Worm (Caenorhabditis elegans): ENCODE data around the gene K12H6.12.
A peak's percentile ranks its signal among the peaks of the same experiment; 100 is the strongest.

Gene K12H6.12

ce11 chrII:2826073-2826472 is 18.1 kb downstream of the K12H6.12 start, which contains the start of gene K12H6.5:
TSS of gene K12H6.5 (minus strand) at chrII:2826173.
- TF ChIP-seq ztf-11 (tag; optimal IDR thresholded peaks at IDR 0.05) (no peak), flh-1 (GFP tag; optimal IDR thresholded peaks at IDR 0.05) (no peak), nhr-237 (tag; optimal IDR thresholded peaks at IDR 0.05) (no peak), snpc-4 (tag; optimal IDR thresholded peaks at IDR 0.05) (no peak), mab-5 (tag; optimal IDR thresholded peaks at IDR 0.05) (no peak), ceh-43 (GFP tag; optimal IDR thresholded peaks at IDR 0.05) (no peak)

ce11 chrII:2827859-2828403 is 20.0 kb downstream of the K12H6.12 start, which contains the start of gene K12H6.8:
TSS of gene K12H6.8 (plus strand) at chrII:2827896.
- no peak for TF ChIP-seq ham-2 (GFP tag; optimal IDR thresholded peaks at IDR 0.05)
- no peak for TF ChIP-seq nhr-76 (tag; optimal IDR thresholded peaks at IDR 0.05)

ce11 chrII:2829482-2829881 is 21.5 kb downstream of the K12H6.12 start:
- no peak for TF ChIP-seq drap-1 (GFP tag; optimal IDR thresholded peaks at IDR 0.05)
- TF ChIP-seq M03D4.4 (tag; optimal IDR thresholded peaks at IDR 0.05): no peak
- no peak for TF ChIP-seq ceh-39 (tag; optimal IDR thresholded peaks at IDR 0.05)
- TF ChIP-seq sptf-1 (tag; optimal IDR thresholded peaks at IDR 0.05): no peak
- no peak for TF ChIP-seq nhr-2 (tag; optimal IDR thresholded peaks at IDR 0.05)
- TF ChIP-seq nhr-76 (tag; optimal IDR thresholded peaks at IDR 0.05): no peak
- TF ChIP-seq elt-1 (tag; optimal IDR thresholded peaks at IDR 0.05; ENCODE audit: borderline replicate concordance, insufficient read depth): no peak
- TF ChIP-seq cnd-1 (tag; optimal IDR thresholded peaks at IDR 0.05): no peak
- no peak for TF ChIP-seq lin-32 (GFP tag; optimal IDR thresholded peaks at IDR 0.05)
- no peak for TF ChIP-seq nhr-237 (tag; optimal IDR thresholded peaks at IDR 0.05)
- no peak for TF ChIP-seq bed-3 (GFP tag; optimal IDR thresholded peaks at IDR 0.05)
- TF ChIP-seq hlh-1 (tag; optimal IDR thresholded peaks at IDR 0.05): no peak
- no peak for TF ChIP-seq pha-4 (tag; optimal IDR thresholded peaks at IDR 0.05)
- TF ChIP-seq unc-62 (GFP tag; optimal IDR thresholded peaks at IDR 0.05): no peak
- no peak for TF ChIP-seq tbx-8 (GFP tag; optimal IDR thresholded peaks at IDR 0.05)
- no peak for TF ChIP-seq unc-39 (tag; optimal IDR thresholded peaks at IDR 0.05)
- TF ChIP-seq mab-5 (tag; optimal IDR thresholded peaks at IDR 0.05): no peak

ce11 chrII:2830144-2830543 is 22.2 kb downstream of the K12H6.12 start:
- TF ChIP-seq sem-2 (GFP tag; optimal IDR thresholded peaks at IDR 0.05): no peak
- no peak for TF ChIP-seq unc-39 (tag; optimal IDR thresholded peaks at IDR 0.05)
- peak; percentile 18 for TF ChIP-seq sptf-1 (tag; optimal IDR thresholded peaks at IDR 0.05)
- no peak for TF ChIP-seq flh-1 (GFP tag; optimal IDR thresholded peaks at IDR 0.05)
- no peak for TF ChIP-seq pha-4 (tag; optimal IDR thresholded peaks at IDR 0.05)
- no peak for TF ChIP-seq nhr-76 (tag; optimal IDR thresholded peaks at IDR 0.05)
- no peak for TF ChIP-seq mep-1 (tag; optimal IDR thresholded peaks at IDR 0.05)
- peak; percentile 3 for TF ChIP-seq mls-2 (tag; optimal IDR thresholded peaks at IDR 0.05)
- peak; percentile 34 for TF ChIP-seq lsy-2 (tag; optimal IDR thresholded peaks at IDR 0.05)

DNA sequence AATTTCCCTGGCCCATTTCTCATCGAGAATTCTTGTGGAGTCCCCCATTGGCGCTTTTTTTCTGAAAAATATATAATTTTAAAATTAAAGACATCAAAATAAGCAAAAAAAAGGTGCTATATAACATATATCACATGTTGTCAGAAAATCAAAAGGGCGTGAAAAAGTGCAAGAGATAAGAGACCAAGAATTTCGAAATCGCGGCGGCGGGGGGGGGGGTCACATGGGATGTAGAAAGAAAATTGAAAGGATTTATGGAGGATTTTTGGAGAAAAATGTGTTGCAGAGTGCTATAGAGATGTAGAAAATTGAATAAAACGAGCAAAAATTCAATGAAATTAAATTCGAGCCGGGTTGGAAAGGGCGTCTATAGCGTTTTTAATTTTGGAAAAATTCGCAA is 23.2 kb downstream of the K12H6.12 start, which contains the start of gene K12H6.6:
Gene K12H6.6 (minus strand): TSS at position 61 of the 400 bp plus-strand sequence.
- TF ChIP-seq sptf-1 (tag; optimal IDR thresholded peaks at IDR 0.05): no peak
- TF ChIP-seq cnd-1 (tag; optimal IDR thresholded peaks at IDR 0.05): no peak
- TF ChIP-seq nhr-28 (tag; optimal IDR thresholded peaks at IDR 0.05): no peak

DNA sequence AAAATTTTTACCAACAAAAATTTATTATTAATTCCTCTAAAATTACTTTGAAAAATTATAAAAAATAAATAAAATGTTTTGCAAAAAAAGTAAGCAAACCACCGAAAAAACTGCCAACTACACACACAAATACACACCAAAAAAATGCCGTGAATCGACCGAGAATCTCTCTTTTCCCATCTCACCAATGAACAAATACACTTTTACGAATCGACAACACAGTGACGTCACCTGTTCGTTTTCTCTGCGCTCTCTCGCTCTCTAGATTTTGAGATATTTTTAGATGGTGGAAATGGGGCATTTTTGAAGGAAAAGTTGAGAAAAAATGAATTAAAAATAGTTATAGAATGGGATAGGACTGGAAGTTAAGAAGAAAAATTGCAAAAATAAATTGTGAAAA is 24.1 kb downstream of the K12H6.12 start:
- no peak for TF ChIP-seq ceh-83 (GFP tag; optimal IDR thresholded peaks at IDR 0.05)
- TF ChIP-seq hlh-1 (tag; optimal IDR thresholded peaks at IDR 0.05): peak; percentile 1

ce11 chrII:2832539-2832938 is 24.6 kb downstream of the K12H6.12 start:
- TF ChIP-seq elt-3 (tag; optimal IDR thresholded peaks at IDR 0.05) (no peak), unc-62 (GFP tag; optimal IDR thresholded peaks at IDR 0.05) (no peak), mls-2 (tag; optimal IDR thresholded peaks at IDR 0.05) (peak; percentile 34), tbx-8 (GFP tag; optimal IDR thresholded peaks at IDR 0.05) (no peak), lin-32 (GFP tag; optimal IDR thresholded peaks at IDR 0.05) (no peak), ceh-43 (GFP tag; optimal IDR thresholded peaks at IDR 0.05) (peak; percentile 61), lsy-2 (tag; optimal IDR thresholded peaks at IDR 0.05) (no peak), sptf-1 (tag; optimal IDR thresholded peaks at IDR 0.05) (no peak), snpc-4 (tag; optimal IDR thresholded peaks at IDR 0.05) (no peak), nhr-12 (tag; optimal IDR thresholded peaks at IDR 0.05) (peak; percentile 52), ces-1 (GFP tag; optimal IDR thresholded peaks at IDR 0.05) (no peak), nhr-2 (tag; optimal IDR thresholded peaks at IDR 0.05) (no peak), unc-39 (tag; optimal IDR thresholded peaks at IDR 0.05) (no peak), unc-120 (tag; optimal IDR thresholded peaks at IDR 0.05; ENCODE audit: poor library complexity, severe bottlenecking) (no peak), pha-4 (tag; optimal IDR thresholded peaks at IDR 0.05) (no peak), ceh-39 (tag; optimal IDR thresholded peaks at IDR 0.05) (peak; percentile 52), hlh-1 (tag; optimal IDR thresholded peaks at IDR 0.05) (peak; percentile 81), nhr-28 (tag; optimal IDR thresholded peaks at IDR 0.05) (no peak), ztf-11 (tag; optimal IDR thresholded peaks at IDR 0.05) (no peak), ham-2 (GFP tag; optimal IDR thresholded peaks at IDR 0.05) (no peak), mep-1 (tag; optimal IDR thresholded peaks at IDR 0.05) (no peak), nhr-237 (tag; optimal IDR thresholded peaks at IDR 0.05) (no peak), bed-3 (GFP tag; optimal IDR thresholded peaks at IDR 0.05) (no peak), sem-2 (GFP tag; optimal IDR thresholded peaks at IDR 0.05) (no peak)

Data from whole organism, mixed stage, embryonic.